Worm (Caenorhabditis elegans): ENCODE data around the gene pgph-3.

- TF ChIP-seq ztf-29 (GFP tag; IDR thresholded peaks at IDR 0.05) = no peak
- TF ChIP-seq ztf-23 (GFP tag; IDR thresholded peaks at IDR 0.05) = no peak
- no peak for TF ChIP-seq flt-1 (GFP tag; IDR thresholded peaks at IDR 0.05)
- no peak for TF ChIP-seq ref-1 (GFP tag; conservative IDR thresholded peaks at IDR 0.05)
Observed at ce11 chrV:5763787-5764186, at the start of gene pgph-3.

All from whole organism, midembryonic.